Worm (Caenorhabditis elegans): ENCODE results near the gene pud-4.
"Not testable (repeated sequence)": the region's sequence is repeated elsewhere in the genome, so short reads cannot be mapped to it uniquely, and the experiment has no call there.

pud-4 gene

DNA sequence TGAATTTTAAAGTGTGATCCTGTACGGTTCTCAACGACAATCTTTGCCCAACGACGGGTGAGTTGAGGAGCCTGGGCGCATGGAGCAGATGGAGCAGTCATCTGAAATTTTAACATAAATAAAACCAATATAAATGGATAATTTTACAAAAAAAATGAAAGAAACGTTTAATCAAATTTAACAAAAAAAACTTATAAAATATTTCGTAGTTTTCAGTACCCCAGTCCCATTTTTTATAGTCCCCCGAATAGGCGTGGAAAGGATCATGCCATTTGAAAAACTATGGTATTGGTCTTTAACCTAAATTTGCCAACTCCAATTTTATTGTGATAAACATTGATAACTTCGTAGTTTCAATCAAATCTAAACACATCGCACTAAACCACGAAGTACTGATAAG lies 1.4 kb upstream of the pud-4 start, which contains the start of gene pud-3:
pud-3 (minus strand) TSS at position 101 of the 400 bp plus-strand sequence.
- no peak for TF ChIP-seq hlh-13 (GFP tag; optimal IDR thresholded peaks at IDR 0.05)
- TF ChIP-seq npax-4 (tag; optimal IDR thresholded peaks at IDR 0.05), result no peak
- no peak for TF ChIP-seq madf-2 (tag; optimal IDR thresholded peaks at IDR 0.05)
- TF ChIP-seq ceh-6 (GFP tag; optimal IDR thresholded peaks at IDR 0.05), result no peak
- no peak for TF ChIP-seq hlh-6 (tag; optimal IDR thresholded peaks at IDR 0.05)
- no peak for TF ChIP-seq fkh-6 (tag; optimal IDR thresholded peaks at IDR 0.05)
- TF ChIP-seq pax-1 (tag; optimal IDR thresholded peaks at IDR 0.05), result no peak
- no peak for TF ChIP-seq C38D4.7 (GFP tag; optimal IDR thresholded peaks at IDR 0.05)
- no peak for TF ChIP-seq ceh-2 (tag; optimal IDR thresholded peaks at IDR 0.05)
- no peak for TF ChIP-seq unc-3 (GFP tag; conservative IDR thresholded peaks at IDR 0.05)
- no peak for TF ChIP-seq unc-3 (tag; optimal IDR thresholded peaks at IDR 0.05)
- TF ChIP-seq F13H6.1 (tag; optimal IDR thresholded peaks at IDR 0.05), result no peak
- no peak for TF ChIP-seq fkh-10 (GFP tag; optimal IDR thresholded peaks at IDR 0.05)
- TF ChIP-seq ceh-22 (tag; optimal IDR thresholded peaks at IDR 0.05), result no peak
- no peak for TF ChIP-seq ceh-30 (tag; optimal IDR thresholded peaks at IDR 0.05)
- TF ChIP-seq Y22D7AL.16 (tag; optimal IDR thresholded peaks at IDR 0.05), result no peak
- TF ChIP-seq ceh-19 (GFP tag; optimal IDR thresholded peaks at IDR 0.05), result no peak
- TF ChIP-seq pat-9 (tag; optimal IDR thresholded peaks at IDR 0.05), result no peak
- no peak for TF ChIP-seq rnt-1 (tag; optimal IDR thresholded peaks at IDR 0.05)

DNA sequence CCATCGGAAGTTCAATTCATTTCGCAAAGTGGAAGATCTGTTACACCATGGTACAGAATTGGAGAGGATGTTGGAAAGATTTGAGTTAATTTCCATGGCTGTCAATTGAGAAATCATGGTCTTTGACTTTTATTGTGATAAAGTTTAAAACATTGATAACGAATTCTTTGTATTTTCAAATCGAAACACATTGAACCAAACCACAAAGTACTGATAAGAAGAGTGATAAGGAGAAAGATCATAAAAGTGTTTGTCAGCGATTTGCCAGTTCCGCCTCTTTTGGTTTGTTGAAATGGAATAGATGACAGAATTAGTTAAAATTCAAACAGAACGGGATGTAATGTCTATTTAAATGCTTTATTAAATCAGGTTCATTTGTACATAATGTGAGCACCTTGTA lies 646 bp downstream of the pud-4 start:
- TF ChIP-seq elt-2 (tag; optimal IDR thresholded peaks at IDR 0.05), result peak; percentile 93
- TF ChIP-seq syd-9 (tag; optimal IDR thresholded peaks at IDR 0.05), result no peak
- no peak for TF ChIP-seq pha-4 (tag; optimal IDR thresholded peaks at IDR 0.05)
- TF ChIP-seq gmeb-2 (tag; optimal IDR thresholded peaks at IDR 0.05), result no peak
- TF ChIP-seq pqm-1 (tag; optimal IDR thresholded peaks at IDR 0.05), result no peak
- no peak for TF ChIP-seq ceh-24 (tag; optimal IDR thresholded peaks at IDR 0.05)

DNA sequence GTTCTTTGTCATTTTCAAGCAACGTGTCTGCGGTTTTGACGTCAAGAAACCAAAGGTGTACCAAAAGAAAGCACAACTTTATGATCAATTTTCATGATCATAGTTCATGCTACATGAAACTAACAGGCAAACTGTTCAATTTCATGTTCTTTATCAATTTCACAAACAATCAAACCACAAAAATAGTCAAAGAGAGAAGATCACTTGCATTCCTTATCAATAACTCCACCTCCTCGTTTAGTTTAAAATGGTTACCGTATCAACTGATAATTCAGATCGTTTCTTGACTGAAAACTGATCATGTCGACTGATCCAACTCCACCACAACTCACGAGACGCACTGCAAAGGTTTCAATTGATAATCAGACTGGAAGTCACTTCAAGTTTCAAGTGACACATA lies 3.7 kb downstream of the pud-4 start, which contains the start of gene pud-1.1:
pud-1.1 (plus strand) TSS at position 301 of the 400 bp plus-strand sequence.
- TF ChIP-seq eyg-1 (tag; optimal IDR thresholded peaks at IDR 0.05); unc-55 (GFP tag; optimal IDR thresholded peaks at IDR 0.05); ahr-1 (tag; optimal IDR thresholded peaks at IDR 0.05): not testable (repeated sequence)

DNA sequence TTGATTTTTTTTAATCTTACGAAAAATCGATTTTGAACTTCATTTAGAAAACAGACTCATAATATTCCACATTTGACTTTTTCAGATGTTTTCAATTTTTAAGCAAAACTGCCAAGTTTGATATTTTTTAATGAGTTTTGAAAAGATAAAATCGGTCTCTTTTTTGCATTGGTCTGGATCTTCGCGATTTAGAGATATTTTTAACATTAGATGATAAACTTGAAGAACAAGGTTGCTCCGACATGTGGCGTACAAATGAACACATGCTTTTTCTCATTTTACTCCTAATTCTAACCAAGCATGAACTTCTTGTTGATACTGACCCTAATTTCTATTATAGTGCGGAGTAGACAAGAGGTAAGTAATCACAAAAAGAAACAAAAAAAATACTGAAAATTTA lies 5.1 kb downstream of the pud-4 start, which contains the start of gene irld-32:
irld-32 (plus strand) TSS at position 301 of the 400 bp plus-strand sequence.
- not testable (repeated sequence) for TF ChIP-seq rnt-1, K02D7.2, elt-2 (tag; optimal IDR thresholded peaks at IDR 0.05)

DNA sequence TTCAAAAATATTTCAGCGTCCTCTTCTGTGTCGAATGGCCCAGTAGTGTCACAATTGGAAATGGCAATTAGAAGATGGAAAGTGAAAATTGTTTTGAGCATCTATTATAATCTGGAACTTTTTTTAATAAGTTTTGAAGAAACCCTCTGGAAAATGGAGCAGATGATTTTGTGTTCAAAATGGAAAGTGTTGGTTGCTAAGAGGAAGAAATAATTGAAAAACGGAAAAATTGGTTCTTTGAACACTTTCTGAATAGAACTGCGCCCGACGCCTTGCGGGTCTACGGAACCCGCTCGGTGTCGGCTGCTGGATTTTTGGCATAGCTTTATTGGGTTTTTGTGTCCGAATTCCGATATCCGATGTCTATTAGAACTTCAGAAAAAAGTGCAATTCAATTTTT lies 9.7 kb downstream of the pud-4 start, which contains the start of gene irld-28:
irld-28 (minus strand) TSS at position 101 of the 400 bp plus-strand sequence.
- TF ChIP-seq Y22D7AL.16 (tag; optimal IDR thresholded peaks at IDR 0.05) (no peak), hlh-6 (tag; optimal IDR thresholded peaks at IDR 0.05) (no peak), hlh-15 (tag; optimal IDR thresholded peaks at IDR 0.05) (no peak), rnt-1 (tag; optimal IDR thresholded peaks at IDR 0.05) (no peak), zip-5 (tag; optimal IDR thresholded peaks at IDR 0.05) (no peak)

- TF ChIP-seq unc-55 (GFP tag; optimal IDR thresholded peaks at IDR 0.05), result no peak
- no peak for TF ChIP-seq gmeb-2 (tag; optimal IDR thresholded peaks at IDR 0.05)
- TF ChIP-seq pag-3 (tag; optimal IDR thresholded peaks at IDR 0.05; ENCODE audit: borderline replicate concordance), result no peak
- TF ChIP-seq elt-4 (tag; optimal IDR thresholded peaks at IDR 0.05), result no peak
- no peak for TF ChIP-seq unc-42 (tag; optimal IDR thresholded peaks at IDR 0.05)
- no peak for TF ChIP-seq unc-86 (tag; optimal IDR thresholded peaks at IDR 0.05)
- TF ChIP-seq K02D7.2 (tag; optimal IDR thresholded peaks at IDR 0.05), result no peak
- no peak for TF ChIP-seq pqm-1 (tag; optimal IDR thresholded peaks at IDR 0.05)
- TF ChIP-seq sox-4 (tag; optimal IDR thresholded peaks at IDR 0.05), result no peak
- TF ChIP-seq Y22D7AL.16 (tag; optimal IDR thresholded peaks at IDR 0.05), result no peak
- TF ChIP-seq ceh-6 (GFP tag; optimal IDR thresholded peaks at IDR 0.05), result no peak
- no peak for TF ChIP-seq ceh-31 (tag; optimal IDR thresholded peaks at IDR 0.05)
- no peak for TF ChIP-seq ref-2 (tag; optimal IDR thresholded peaks at IDR 0.05)
- TF ChIP-seq syd-9 (tag; optimal IDR thresholded peaks at IDR 0.05), result no peak
- no peak for TF ChIP-seq ceh-19 (GFP tag; optimal IDR thresholded peaks at IDR 0.05)
- no peak for TF ChIP-seq ceh-45 (GFP tag; IDR thresholded peaks at IDR 0.05)
- no peak for TF ChIP-seq fkh-10 (GFP tag; optimal IDR thresholded peaks at IDR 0.05)
These were observed 12.1 kb downstream of the pud-4 start, which contains the start of gene irld-29 for ce11 chrV:2338538-2338937. Gene irld-29, minus strand, starts transcription at chrV:2338638.

Data from whole organism, late embryonic.